Fruit fly (Drosophila melanogaster): ENCODE measurements around the gene CG12522.

dm6 chr3L:11101598-11101997 lies 6.4 kb upstream of the CG12522 start, which contains the start of gene Elo68beta:
- no peak for TF ChIP-seq insv (optimal IDR thresholded peaks at IDR 0.05)
- TF ChIP-seq Sin3A (optimal IDR thresholded peaks at IDR 0.05), result no peak
- no peak for TF ChIP-seq psq (optimal IDR thresholded peaks at IDR 0.05)
- TF ChIP-seq Myc (optimal IDR thresholded peaks at IDR 0.05), result no peak
- TF ChIP-seq h (optimal IDR thresholded peaks at IDR 0.05), result no peak
- no peak for TF ChIP-seq ttk (optimal IDR thresholded peaks at IDR 0.05)
